Worm (Caenorhabditis elegans): Measurements from ENCODE around the gene R74.8.
A peak's percentile ranks its signal among the peaks of the same experiment; 100 is the strongest.

R74.8 gene

ce11 chrIII:4237660-4238059 lies 31.6 kb downstream of the R74.8 start (continued):
- TF ChIP-seq nhr-76 (tag; optimal IDR thresholded peaks at IDR 0.05) (no peak), sup-37 (GFP tag; optimal IDR thresholded peaks at IDR 0.05) (peak; percentile 80), elt-3 (tag; optimal IDR thresholded peaks at IDR 0.05) (peak in 4 of 6 experiments; percentile 42 to 75 (median 66)), fkh-8 (tag; optimal IDR thresholded peaks at IDR 0.05) (peak; percentile 97), lin-35 (GFP tag; optimal IDR thresholded peaks at IDR 0.05) (peak; percentile 79 to 87), nhr-77 (tag; optimal IDR thresholded peaks at IDR 0.05) (peak; percentile 95), mab-9 (GFP tag; IDR thresholded peaks at IDR 0.05) (0 out of 2 replicates have a peak, but pooled peaks have one; percentile 25), vab-15 (tag; optimal IDR thresholded peaks at IDR 0.05) (no peak), tlp-1 (tag; optimal IDR thresholded peaks at IDR 0.05) (no peak), jun-1 (tag; optimal IDR thresholded peaks at IDR 0.05) (peak; percentile 94), nhr-84 (tag; optimal IDR thresholded peaks at IDR 0.05) (no peak), Y116A8C.19 (tag; optimal IDR thresholded peaks at IDR 0.05; ENCODE audit: borderline replicate concordance) (no peak), zip-4 (GFP tag; optimal IDR thresholded peaks at IDR 0.05) (peak; percentile 49), nhr-28 (tag; optimal IDR thresholded peaks at IDR 0.05) (peak; percentile 80), mef-2 (tag; optimal IDR thresholded peaks at IDR 0.05) (peak; percentile 57), nhr-11 (tag; optimal IDR thresholded peaks at IDR 0.05) (peak; percentile 98), ceh-90 (tag; optimal IDR thresholded peaks at IDR 0.05) (no peak), lin-15B (tag; optimal IDR thresholded peaks at IDR 0.05) (peak; percentile 25), pqm-1 (tag; optimal IDR thresholded peaks at IDR 0.05) (no peak), ces-1 (GFP tag; optimal IDR thresholded peaks at IDR 0.05) (no peak), mep-1 (tag; optimal IDR thresholded peaks at IDR 0.05) (peak; percentile 92), tbx-2 (tag; optimal IDR thresholded peaks at IDR 0.05) (peak; percentile 93), lir-3 (tag; optimal IDR thresholded peaks at IDR 0.05; ENCODE audit: poor library complexity) (peak; percentile 84), unc-98 (GFP tag; IDR thresholded peaks at IDR 0.05) (peak; percentile 15; the same call in 1 of the 2 replicates), lsy-2 (tag; optimal IDR thresholded peaks at IDR 0.05) (peak; percentile 88 to 90), nhr-47 (tag; optimal IDR thresholded peaks at IDR 0.05) (peak; percentile 94), C16A3.4 (tag; optimal IDR thresholded peaks at IDR 0.05) (peak; percentile 91), sox-4 (tag; optimal IDR thresholded peaks at IDR 0.05) (peak; percentile 79), C04F5.9 (tag; optimal IDR thresholded peaks at IDR 0.05) (peak; percentile 62), hpl-2 (GFP tag; optimal IDR thresholded peaks at IDR 0.05) (peak; percentile 72), ceh-63 (GFP tag; optimal IDR thresholded peaks at IDR 0.05) (no peak), lin-14 (GFP tag; optimal IDR thresholded peaks at IDR 0.05) (peak; percentile 99), isw-1 (GFP tag; IDR thresholded peaks at IDR 0.05) (peak; percentile 77), nhr-12 (tag; optimal IDR thresholded peaks at IDR 0.05) (peak; percentile 65), efl-3 (GFP tag; optimal IDR thresholded peaks at IDR 0.05) (no peak), snpc-4 (tag; optimal IDR thresholded peaks at IDR 0.05) (peak; percentile 39), sptf-1 (tag; optimal IDR thresholded peaks at IDR 0.05) (no peak), ceh-8 (GFP tag; optimal IDR thresholded peaks at IDR 0.05) (peak; percentile 81), mdl-1 (tag; optimal IDR thresholded peaks at IDR 0.05) (peak; percentile 66 to 97), swsn-7 (tag; optimal IDR thresholded peaks at IDR 0.05) (peak; percentile 93)

- TF ChIP-seq lin-35 (GFP tag; optimal IDR thresholded peaks at IDR 0.05) (peak in 1 of 2 experiments; percentile 13), unc-86 (tag; optimal IDR thresholded peaks at IDR 0.05) (no peak), nhr-237 (tag; optimal IDR thresholded peaks at IDR 0.05) (no peak), zip-4 (GFP tag; optimal IDR thresholded peaks at IDR 0.05) (no peak), swsn-7 (tag; optimal IDR thresholded peaks at IDR 0.05) (no peak), C34B4.2 (tag; optimal IDR thresholded peaks at IDR 0.05) (no peak), ceh-8 (GFP tag; optimal IDR thresholded peaks at IDR 0.05) (no peak), fkh-8 (tag; optimal IDR thresholded peaks at IDR 0.05) (no peak), efl-1 (optimal IDR thresholded peaks at IDR 0.05) (no peak), efl-1 (GFP tag; optimal IDR thresholded peaks at IDR 0.05 in 1 of 2) (peak in 1 of 2 experiments; percentile 90), ceh-82 (tag; optimal IDR thresholded peaks at IDR 0.05) (no peak), nhr-47 (tag; optimal IDR thresholded peaks at IDR 0.05) (no peak), nhr-76 (tag; optimal IDR thresholded peaks at IDR 0.05) (no peak), skn-1 (tag; optimal IDR thresholded peaks at IDR 0.05) (no peak), nhr-77 (tag; optimal IDR thresholded peaks at IDR 0.05) (no peak), nhr-11 (tag; optimal IDR thresholded peaks at IDR 0.05) (no peak), elt-3 (tag; optimal IDR thresholded peaks at IDR 0.05) (peak in 3 of 6 experiments; percentile 10 to 51 (median 27)), zag-1 (tag; optimal IDR thresholded peaks at IDR 0.05) (no peak), sptf-1 (tag; optimal IDR thresholded peaks at IDR 0.05) (no peak), mep-1 (tag; optimal IDR thresholded peaks at IDR 0.05) (no peak), tbx-2 (tag; optimal IDR thresholded peaks at IDR 0.05) (no peak), lsy-2 (tag; optimal IDR thresholded peaks at IDR 0.05) (peak in 1 of 2 experiments; percentile 3), nhr-84 (tag; optimal IDR thresholded peaks at IDR 0.05) (no peak), lin-13 (GFP tag; optimal IDR thresholded peaks at IDR 0.05) (no peak), hpl-2 (GFP tag; optimal IDR thresholded peaks at IDR 0.05) (no peak), ztf-11 (tag; optimal IDR thresholded peaks at IDR 0.05) (no peak), nhr-12 (tag; optimal IDR thresholded peaks at IDR 0.05) (no peak), dpl-1 (GFP tag; optimal IDR thresholded peaks at IDR 0.05) (no peak)
These were observed 34.0 kb downstream of the R74.8 start for ce11 chrIII:4240126-4240525.
